Fruit fly (Drosophila melanogaster): Measurements from ENCODE around the gene Frq2.

Gene Frq2

dm6 chrX:18208930-18209477 lies 31.6 kb downstream of the Frq2 start, which contains the start of gene Him:
Him (plus strand) TSS chrX:18209427.
- TF ChIP-seq Myc (optimal IDR thresholded peaks at IDR 0.05): no peak
- TF ChIP-seq brk (GFP tag; optimal IDR thresholded peaks at IDR 0.05): no peak
- no peak for TF ChIP-seq Mio (GFP tag; optimal IDR thresholded peaks at IDR 0.05)

dm6 chrX:18225976-18226375 lies 48.6 kb downstream of the Frq2 start, which contains the start of gene CG33639:
CG33639 (minus strand) TSS chrX:18226076.
- TF ChIP-seq Dfd (GFP tag; optimal IDR thresholded peaks at IDR 0.05): peak; percentile 40
- no peak for TF ChIP-seq Sp1 (GFP tag; optimal IDR thresholded peaks at IDR 0.05)
- no peak for TF ChIP-seq h (GFP tag; optimal IDR thresholded peaks at IDR 0.05)
- no peak for TF ChIP-seq br (GFP tag; optimal IDR thresholded peaks at IDR 0.05)

dm6 chrX:18237886-18238285 lies 60.5 kb downstream of the Frq2 start:
- no peak for TF ChIP-seq Dfd (GFP tag; optimal IDR thresholded peaks at IDR 0.05)
- TF ChIP-seq ey (GFP tag; optimal IDR thresholded peaks at IDR 0.05): no peak
- no peak for TF ChIP-seq sv (GFP tag; optimal IDR thresholded peaks at IDR 0.05)
- TF ChIP-seq foxo (GFP tag; optimal IDR thresholded peaks at IDR 0.05): no peak
- TF ChIP-seq dmrt93B (GFP tag; optimal IDR thresholded peaks at IDR 0.05): no peak
- no peak for TF ChIP-seq CrebA (GFP tag; optimal IDR thresholded peaks at IDR 0.05; ENCODE audit: borderline replicate concordance)
- TF ChIP-seq Hr78 (GFP tag; optimal IDR thresholded peaks at IDR 0.05): no peak
- no peak for TF ChIP-seq N (GFP tag; optimal IDR thresholded peaks at IDR 0.05)
- no peak for TF ChIP-seq Rel (GFP tag; optimal IDR thresholded peaks at IDR 0.05)
- TF ChIP-seq Rel (tag; optimal IDR thresholded peaks at IDR 0.05): no peak
- no peak for TF ChIP-seq jim (GFP tag; optimal IDR thresholded peaks at IDR 0.05)
- TF ChIP-seq Abd-B (GFP tag; optimal IDR thresholded peaks at IDR 0.05): no peak

- TF ChIP-seq Dif (GFP tag; optimal IDR thresholded peaks at IDR 0.05; ENCODE audit: partially characterized antibody) (no peak), CrebA (GFP tag; optimal IDR thresholded peaks at IDR 0.05; ENCODE audit: borderline replicate concordance) (no peak), usp (GFP tag; optimal IDR thresholded peaks at IDR 0.05) (no peak), dl (GFP tag; optimal IDR thresholded peaks at IDR 0.05; ENCODE audit: insufficient read depth in 1 of 2, partially characterized antibody in 2 of 2) (no peak), pan (optimal IDR thresholded peaks at IDR 0.05) (no peak), Hr78 (GFP tag; optimal IDR thresholded peaks at IDR 0.05) (no peak), sage (GFP tag; optimal IDR thresholded peaks at IDR 0.05) (no peak), Vsx2 (GFP tag; optimal IDR thresholded peaks at IDR 0.05; ENCODE audit: partially characterized antibody) (no peak), foxo (GFP tag; optimal IDR thresholded peaks at IDR 0.05) (no peak), brk (GFP tag; optimal IDR thresholded peaks at IDR 0.05) (no peak), tai (GFP tag; optimal IDR thresholded peaks at IDR 0.05) (no peak), lola (GFP tag; optimal IDR thresholded peaks at IDR 0.05) (no peak), Dfd (GFP tag; optimal IDR thresholded peaks at IDR 0.05) (no peak), OdsH (GFP tag; optimal IDR thresholded peaks at IDR 0.05) (no peak), Mio (GFP tag; optimal IDR thresholded peaks at IDR 0.05) (no peak), CG9705 (GFP tag; optimal IDR thresholded peaks at IDR 0.05) (no peak)
These were observed 61.0 kb downstream of the Frq2 start for dm6 chrX:18238449-18238848.

dm6 chrX:18239301-18239700 lies 61.9 kb downstream of the Frq2 start:
- TF ChIP-seq CG9705 (GFP tag; optimal IDR thresholded peaks at IDR 0.05) (no peak), dl (GFP tag; optimal IDR thresholded peaks at IDR 0.05; ENCODE audit: insufficient read depth in 1 of 2, partially characterized antibody in 2 of 2) (peak in 1 of 2 experiments; percentile 6), ey (GFP tag; optimal IDR thresholded peaks at IDR 0.05) (no peak), sage (GFP tag; optimal IDR thresholded peaks at IDR 0.05) (no peak), lola (GFP tag; optimal IDR thresholded peaks at IDR 0.05) (peak; percentile 60), Abd-B (GFP tag; optimal IDR thresholded peaks at IDR 0.05) (no peak), foxo (GFP tag; optimal IDR thresholded peaks at IDR 0.05) (no peak), CG32264 (GFP tag; optimal IDR thresholded peaks at IDR 0.05) (no peak), h (GFP tag; optimal IDR thresholded peaks at IDR 0.05) (peak; percentile 75), Dif (GFP tag; optimal IDR thresholded peaks at IDR 0.05; ENCODE audit: partially characterized antibody) (peak; percentile 62), tai (GFP tag; optimal IDR thresholded peaks at IDR 0.05) (no peak), fru (GFP tag; optimal IDR thresholded peaks at IDR 0.05) (peak; percentile 14), Vsx2 (GFP tag; optimal IDR thresholded peaks at IDR 0.05; ENCODE audit: partially characterized antibody) (peak; percentile 42), Mio (GFP tag; optimal IDR thresholded peaks at IDR 0.05) (no peak), Jra (GFP tag; optimal IDR thresholded peaks at IDR 0.05) (no peak), sv (GFP tag; optimal IDR thresholded peaks at IDR 0.05) (no peak), Dfd (GFP tag; optimal IDR thresholded peaks at IDR 0.05) (no peak), Myc (optimal IDR thresholded peaks at IDR 0.05) (peak; percentile 83), HLH106 (tag; optimal IDR thresholded peaks at IDR 0.05) (no peak), woc (GFP tag; optimal IDR thresholded peaks at IDR 0.05) (no peak), N (GFP tag; optimal IDR thresholded peaks at IDR 0.05) (peak; percentile 3)

All from whole organism, wandering third instar larva.